Fruit fly (Drosophila melanogaster): Measurements from ENCODE around the gene CG33688.
A peak's percentile ranks its signal among the peaks of the same experiment; 100 is the strongest.

The CG33688 gene

dm6 chr3L:16160420-16161069 lies 38.5 kb upstream of the CG33688 start (continued):
- TF ChIP-seq H2.0 (GFP tag; IDR thresholded peaks at IDR 0.05) (no peak), HmgD (GFP tag; optimal IDR thresholded peaks at IDR 0.05) (no peak), CG6175 (GFP tag; IDR thresholded peaks at IDR 0.05) (no peak), btn (GFP tag; optimal IDR thresholded peaks at IDR 0.05) (no peak), CG3065 (GFP tag; optimal IDR thresholded peaks at IDR 0.05) (no peak), insv (GFP tag; optimal IDR thresholded peaks at IDR 0.05) (no peak), yki (optimal IDR thresholded peaks at IDR 0.05) (no peak), CG3726 (GFP tag; IDR thresholded peaks at IDR 0.05) (0 out of 3 replicates have a peak, but pooled peaks have one; percentile 24), CG12071 (GFP tag; optimal IDR thresholded peaks at IDR 0.05) (peak; percentile 24), CG8089 (GFP tag; optimal IDR thresholded peaks at IDR 0.05) (peak; percentile 17), MBD-R2 (GFP tag; IDR thresholded peaks at IDR 0.05) (peak; percentile 38; the same call in 1 of the 2 replicates), CG15601 (tag; optimal IDR thresholded peaks at IDR 0.05) (peak; percentile 11), CG12744 (GFP tag; optimal IDR thresholded peaks at IDR 0.05) (no peak), Aef1 (GFP tag; IDR thresholded peaks at IDR 0.05) (no peak), org-1 (GFP tag; optimal IDR thresholded peaks at IDR 0.05) (peak; percentile 74), en (GFP tag; optimal IDR thresholded peaks at IDR 0.05) (no peak), NC2β (GFP tag; optimal IDR thresholded peaks at IDR 0.05) (peak; percentile 1), CG3995 (GFP tag; optimal IDR thresholded peaks at IDR 0.05) (peak; percentile 41), Atf6 (GFP tag; IDR thresholded peaks at IDR 0.05) (peak; percentile 72), CG7372 (GFP tag; IDR thresholded peaks at IDR 0.05) (peak; percentile 35; the same call in 1 of the 2 replicates), CG33557 (GFP tag; optimal IDR thresholded peaks at IDR 0.05) (no peak), Opbp (GFP tag; IDR thresholded peaks at IDR 0.05; ENCODE audit: partially characterized antibody) (no peak), ab (GFP tag; optimal IDR thresholded peaks at IDR 0.05) (no peak), Deaf1 (tag; optimal IDR thresholded peaks at IDR 0.05) (peak; percentile 53), CG2678 (tag; optimal IDR thresholded peaks at IDR 0.05) (peak; percentile 86), CG11723 (GFP tag; optimal IDR thresholded peaks at IDR 0.05) (peak; percentile 18), CG1024 (GFP tag; IDR thresholded peaks at IDR 0.05) (no peak), Hand (GFP tag; optimal IDR thresholded peaks at IDR 0.05) (peak; percentile 79), ac (GFP tag; optimal IDR thresholded peaks at IDR 0.05) (no peak), CG12104 (GFP tag; optimal IDR thresholded peaks at IDR 0.05) (peak; percentile 42), kni (GFP tag; optimal IDR thresholded peaks at IDR 0.05) (no peak), CG18619 (GFP tag; optimal IDR thresholded peaks at IDR 0.05) (peak; percentile 64), Abd-B (GFP tag; optimal IDR thresholded peaks at IDR 0.05) (peak; percentile 66), Ada2b (GFP tag; IDR thresholded peaks at IDR 0.05) (no peak), CG7786 (GFP tag; optimal IDR thresholded peaks at IDR 0.05) (peak; percentile 69), CG8765 (GFP tag; IDR thresholded peaks at IDR 0.05) (no peak), CG14667 (GFP tag; IDR thresholded peaks at IDR 0.05) (no peak), H15 (GFP tag; IDR thresholded peaks at IDR 0.05) (peak; percentile 29; the same call in 1 of the 3 replicates), CG16815 (GFP tag; optimal IDR thresholded peaks at IDR 0.05) (peak; percentile 39), abd-A (tag; optimal IDR thresholded peaks at IDR 0.05) (no peak), Dbx (GFP tag; IDR thresholded peaks at IDR 0.05) (peak; percentile 54; the same call in 2 of the 3 replicates), kah (GFP tag; optimal IDR thresholded peaks at IDR 0.05) (peak; percentile 4), pb (GFP tag; optimal IDR thresholded peaks at IDR 0.05) (no peak), GATAe (GFP tag; conservative IDR thresholded peaks at IDR 0.05) (no peak; the same call in 1 of the 2 replicates), zen2 (GFP tag; IDR thresholded peaks at IDR 0.05; ENCODE audit: partially characterized antibody) (no peak), dm (GFP tag; optimal IDR thresholded peaks at IDR 0.05) (peak; percentile 45), lilli (GFP tag; optimal IDR thresholded peaks at IDR 0.05) (peak; percentile 75), chif (GFP tag; optimal IDR thresholded peaks at IDR 0.05) (peak; percentile 31 to 50), CG10267 (tag; optimal IDR thresholded peaks at IDR 0.05) (no peak), CG11398 (GFP tag; optimal IDR thresholded peaks at IDR 0.05) (peak; percentile 37), sim (GFP tag; IDR thresholded peaks at IDR 0.05) (no peak)

Measured in whole organism, embryonic.